Fruit fly (Drosophila melanogaster) S2 (cell line): ENCODE measurements around the gene AdamTS-A.

Experiments used
- CG8478 ChIP-seq: fragments of >200 bp; optimal IDR thresholded peaks from 2 replicates; lab custom pipeline; 2018
- CTCF ChIP-seq, 2 experiments: fragments of >200 bp; optimal IDR thresholded peaks; 2 replicates each; lab custom pipeline; 2018

Gene AdamTS-A

dm6 chr3R:15410689-15411587 is 65.1 kb downstream of the AdamTS-A start:
- no peak for TF ChIP-seq CTCF (optimal IDR thresholded peaks at IDR 0.05; lab: Kevin White, UChicago)
- no peak for TF ChIP-seq CG8478

DNA sequence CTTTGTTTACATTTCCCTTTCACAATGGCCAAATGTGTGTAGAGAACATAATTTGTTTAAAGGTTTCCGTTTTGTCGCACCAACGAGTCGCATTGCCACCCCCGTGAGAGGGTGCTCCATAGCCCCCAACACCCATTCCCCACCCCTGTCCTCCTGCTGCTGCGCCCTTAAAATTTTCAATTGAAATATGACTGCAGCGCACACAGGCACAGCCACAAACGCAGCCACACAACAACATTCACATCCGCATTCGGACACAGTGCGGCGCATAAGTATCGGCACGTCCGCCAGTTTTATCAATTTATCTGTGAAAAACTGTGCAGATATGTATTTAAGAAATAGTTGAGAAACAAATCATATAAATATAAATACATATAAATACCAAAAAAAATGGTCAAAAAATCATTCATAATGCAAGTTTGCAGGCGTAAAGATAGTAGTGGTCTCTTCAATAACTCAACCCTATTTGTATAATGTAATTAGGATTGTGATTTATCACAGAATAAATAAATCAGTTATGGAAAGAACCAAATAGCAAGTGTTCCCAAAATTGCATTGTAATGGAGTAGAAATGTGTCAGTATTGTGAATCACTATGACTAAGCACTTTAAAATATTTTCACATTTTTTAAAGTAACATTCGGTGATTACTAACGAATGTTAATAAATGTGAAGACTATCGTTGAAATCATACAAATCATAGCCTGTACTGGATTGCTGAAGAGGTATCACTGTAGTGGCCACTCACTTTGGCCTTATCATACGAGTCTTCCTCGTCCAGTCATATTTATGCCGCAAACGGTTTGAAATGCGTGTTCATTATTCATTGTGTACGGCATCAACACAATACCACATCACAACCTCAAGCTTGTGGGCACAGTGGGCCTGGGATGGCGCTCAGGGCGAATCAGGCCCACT is 66.0 kb downstream of the AdamTS-A start:
- TF ChIP-seq CTCF (optimal IDR thresholded peaks at IDR 0.05; lab: Kevin White, UChicago) (no peak), CG8478 (no peak)

DNA sequence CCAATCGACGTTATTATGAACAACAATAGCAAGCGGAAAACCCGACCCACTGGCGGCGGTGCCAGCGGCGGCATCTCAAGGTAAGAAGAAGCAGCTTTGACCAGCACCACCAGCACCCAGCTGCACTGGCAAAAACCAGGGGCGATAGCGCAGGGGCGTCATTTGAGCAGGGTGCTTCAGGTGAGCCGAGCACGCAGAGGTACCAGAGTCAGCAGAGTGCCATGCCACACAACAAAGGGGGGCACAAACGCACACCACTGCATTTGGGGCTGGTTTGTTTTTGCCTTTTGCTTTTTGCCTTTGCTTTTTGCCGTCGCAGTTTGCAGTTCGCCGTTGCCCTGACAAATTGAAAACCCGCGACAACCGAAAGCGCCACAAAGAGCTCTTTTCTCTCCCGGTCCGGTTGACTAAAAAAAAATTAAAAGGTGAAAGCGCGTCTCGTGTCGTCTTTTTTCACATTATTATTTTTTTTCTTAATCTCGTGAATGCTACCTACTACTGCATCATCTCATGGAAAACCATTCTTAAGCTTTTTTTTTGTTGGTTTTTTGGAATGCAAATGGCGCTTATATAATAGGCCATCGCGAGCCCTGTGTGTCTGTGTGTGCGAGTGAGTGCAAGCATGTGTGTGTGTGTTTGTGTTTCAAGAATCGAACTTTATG is 66.8 kb downstream of the AdamTS-A start:
- TF ChIP-seq CTCF (optimal IDR thresholded peaks at IDR 0.05; lab: Kevin White, UChicago) (no peak), CG8478 (no peak)

DNA sequence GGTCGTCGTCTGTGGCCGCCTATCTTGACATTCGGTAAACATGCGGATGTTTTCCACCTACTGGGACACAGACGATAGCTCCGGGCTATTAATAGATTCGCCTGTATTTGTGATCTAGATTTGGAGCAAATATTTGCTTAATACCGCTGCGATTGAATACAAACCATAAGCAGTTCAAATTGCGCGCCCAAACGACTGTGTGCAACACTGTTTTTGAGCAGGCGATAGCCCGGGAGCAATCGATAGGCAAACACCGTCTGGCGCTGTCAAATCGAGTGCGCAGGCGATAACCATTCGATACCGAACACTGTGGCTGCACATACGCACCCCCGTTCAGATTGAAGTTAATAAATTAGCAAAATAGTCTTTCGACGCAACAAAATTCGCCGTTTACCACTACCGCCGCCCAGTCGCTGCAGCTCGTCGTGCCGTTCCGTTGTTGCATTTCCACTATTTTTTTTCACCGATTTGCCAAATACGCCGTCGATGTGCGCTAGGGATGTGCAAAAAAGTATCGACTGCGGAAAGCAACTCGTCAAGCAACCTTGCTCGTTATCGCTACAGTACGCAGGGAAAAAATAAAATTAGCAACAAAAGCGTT is 67.8 kb downstream of the AdamTS-A start, which contains the start of gene Atx2:
TSS of gene Atx2 (plus strand) at position 293 of the 601 bp plus-strand sequence.
- TF ChIP-seq CG8478 (no peak), CTCF (optimal IDR thresholded peaks at IDR 0.05; lab: Kevin White, UChicago) (peak; percentile 36 to 41)

dm6 chr3R:15407020-15407501 is 68.9 kb downstream of the AdamTS-A start, which contains the start of gene CG6125:
CG6125 (minus strand) TSS chr3R:15407070.
- TF ChIP-seq CG8478 (no peak), CTCF (optimal IDR thresholded peaks at IDR 0.05; lab: Kevin White, UChicago) (no peak)

- TF ChIP-seq CTCF (optimal IDR thresholded peaks at IDR 0.05; lab: Kevin White, UChicago), result no peak
- TF ChIP-seq CG8478, result no peak
Observed at dm6 chr3R:15406393-15406792, 69.6 kb downstream of the AdamTS-A start.

- no peak for TF ChIP-seq CTCF (optimal IDR thresholded peaks at IDR 0.05; lab: Kevin White, UChicago)
- no peak for TF ChIP-seq CG8478
Observed at dm6 chr3R:15402654-15403053, 73.3 kb downstream of the AdamTS-A start.

DNA sequence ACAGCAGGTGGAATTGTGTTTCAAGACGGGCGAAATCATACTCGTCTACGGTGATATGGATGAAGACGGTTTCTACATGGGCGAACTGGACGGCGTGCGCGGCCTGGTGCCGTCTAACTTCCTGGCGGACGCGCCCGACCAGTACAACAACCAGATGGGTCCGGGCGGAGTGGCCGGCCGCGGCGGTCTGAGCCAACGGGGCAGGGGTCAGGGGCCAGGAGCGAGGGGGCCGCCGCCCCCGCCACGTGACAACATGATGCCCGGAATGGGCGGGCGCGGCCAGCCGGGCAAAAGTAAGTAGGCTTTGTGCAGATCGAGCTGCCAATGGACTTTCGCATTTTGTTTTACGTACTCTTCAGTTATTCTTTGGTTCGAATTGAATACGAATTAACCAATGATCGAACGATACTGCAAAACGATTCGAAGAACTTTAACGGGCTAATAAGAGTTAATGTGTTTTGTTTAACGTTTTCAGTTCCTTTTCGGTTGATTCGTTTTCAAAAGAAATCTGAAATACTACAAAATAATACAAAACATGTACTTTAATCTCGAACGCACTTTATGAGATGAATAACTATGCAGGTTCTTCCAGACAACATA is 82.7 kb downstream of the AdamTS-A start:
- TF ChIP-seq CG8478, result no peak
- no peak for TF ChIP-seq CTCF (optimal IDR thresholded peaks at IDR 0.05; lab: Kevin White, UChicago)
